Worm (Caenorhabditis elegans): ENCODE results near the gene abf-6.

abf-6 gene

DNA sequence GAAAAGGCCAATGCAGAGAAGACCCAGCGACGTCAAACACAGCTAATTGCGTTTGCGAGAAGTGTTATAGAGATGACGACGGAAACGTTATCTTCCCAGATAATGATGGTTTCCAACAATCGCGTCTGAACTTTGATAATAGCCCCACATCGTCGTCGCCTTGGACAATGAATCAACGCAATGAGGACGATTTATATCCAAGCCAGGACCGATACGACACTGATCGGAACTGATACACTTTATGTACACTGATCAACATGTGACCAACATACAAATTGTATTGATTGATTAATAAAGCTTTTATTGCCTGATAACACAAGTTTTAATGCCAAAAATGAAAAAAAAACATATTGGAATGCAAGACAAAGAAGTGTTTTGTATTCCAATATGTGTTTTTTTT, 843 bp upstream of the abf-6 start:
- TF ChIP-seq R02D3.7 (tag; optimal IDR thresholded peaks at IDR 0.05) (no peak), elt-2 (tag; optimal IDR thresholded peaks at IDR 0.05) (no peak), daf-12 (tag; optimal IDR thresholded peaks at IDR 0.05) (no peak), nhr-43 (tag; optimal IDR thresholded peaks at IDR 0.05; ENCODE audit: poor library complexity, severe bottlenecking) (peak; percentile 36), nhr-23 (tag; optimal IDR thresholded peaks at IDR 0.05) (peak; percentile 25)

DNA sequence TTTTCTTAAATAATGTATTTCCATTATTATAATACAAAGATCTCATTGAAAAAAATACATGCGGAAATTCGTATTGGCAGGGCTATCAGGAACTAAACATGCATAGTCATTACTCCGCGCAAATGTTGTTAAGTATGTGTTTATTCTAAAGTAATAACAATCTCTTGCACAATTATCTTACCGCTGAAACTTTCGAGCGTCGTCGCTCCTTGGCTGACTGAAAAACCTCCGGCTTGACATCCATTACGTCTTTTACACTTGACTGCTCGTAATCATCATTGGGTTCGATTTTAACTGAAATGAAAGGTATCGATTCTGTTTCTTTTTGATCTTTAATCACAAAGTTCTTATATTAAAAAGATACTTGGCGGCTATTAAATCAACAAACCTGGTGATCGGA, 5.9 kb downstream of the abf-6 start:
- TF ChIP-seq nhr-76 (tag; optimal IDR thresholded peaks at IDR 0.05) (no peak), nfya-1 (tag; optimal IDR thresholded peaks at IDR 0.05; ENCODE audit: insufficient read depth) (no peak), ama-1 (optimal IDR thresholded peaks at IDR 0.05) (no peak), nhr-67 (tag; optimal IDR thresholded peaks at IDR 0.05) (no peak), R02D3.7 (tag; optimal IDR thresholded peaks at IDR 0.05) (no peak)

DNA sequence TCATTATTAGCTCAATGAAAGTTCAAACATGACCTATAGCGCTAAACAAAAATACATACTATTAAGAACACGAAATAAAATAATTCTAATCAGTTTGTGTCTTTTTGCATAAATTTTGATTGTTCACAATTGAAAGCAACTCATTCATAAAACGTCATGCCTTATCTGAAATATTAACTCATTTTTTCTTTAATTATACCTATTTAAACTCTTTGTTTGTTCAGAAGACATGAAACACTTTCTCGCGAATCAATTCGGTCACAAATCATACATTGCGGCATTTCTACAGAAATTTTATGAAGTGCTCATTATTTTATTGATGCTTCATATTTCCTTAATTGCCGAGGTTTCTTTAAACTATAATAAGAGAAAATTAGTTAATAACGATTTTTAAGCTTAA, 13.0 kb downstream of the abf-6 start:
- TF ChIP-seq hmg-11 (tag; optimal IDR thresholded peaks at IDR 0.05) (no peak), elt-2 (tag; optimal IDR thresholded peaks at IDR 0.05) (peak; percentile 78), ceh-82 (tag; optimal IDR thresholded peaks at IDR 0.05) (no peak), snpc-4 (tag; optimal IDR thresholded peaks at IDR 0.05) (no peak), nfya-1 (tag; optimal IDR thresholded peaks at IDR 0.05; ENCODE audit: insufficient read depth) (no peak), jun-1 (tag; optimal IDR thresholded peaks at IDR 0.05) (no peak), zag-1 (tag; optimal IDR thresholded peaks at IDR 0.05) (no peak), lsy-12 (tag; optimal IDR thresholded peaks at IDR 0.05) (no peak), ceh-9 (tag; optimal IDR thresholded peaks at IDR 0.05) (no peak), pqm-1 (tag; optimal IDR thresholded peaks at IDR 0.05) (peak; percentile 86), nhr-25 (tag; optimal IDR thresholded peaks at IDR 0.05) (no peak), R02D3.7 (tag; optimal IDR thresholded peaks at IDR 0.05) (no peak), daf-12 (tag; optimal IDR thresholded peaks at IDR 0.05) (no peak), tbx-2 (tag; optimal IDR thresholded peaks at IDR 0.05) (no peak), eor-1 (tag; optimal IDR thresholded peaks at IDR 0.05) (no peak), pha-4 (tag; optimal IDR thresholded peaks at IDR 0.05) (peak; percentile 31), nhr-76 (tag; optimal IDR thresholded peaks at IDR 0.05) (no peak), nhr-43 (tag; optimal IDR thresholded peaks at IDR 0.05; ENCODE audit: poor library complexity, severe bottlenecking) (no peak), nhr-12 (tag; optimal IDR thresholded peaks at IDR 0.05) (no peak)

ce11 chrX:12808085-12808922, 14.4 kb downstream of the abf-6 start, which contains the start of gene nhr-27:
nhr-27 (minus strand) TSS chrX:12808318.
- TF ChIP-seq fkh-10 (GFP tag; optimal IDR thresholded peaks at IDR 0.05) (no peak), mml-1 (tag; optimal IDR thresholded peaks at IDR 0.05) (no peak), snpc-4 (tag; optimal IDR thresholded peaks at IDR 0.05) (no peak), nfya-1 (tag; optimal IDR thresholded peaks at IDR 0.05; ENCODE audit: insufficient read depth) (no peak), elt-3 (tag; optimal IDR thresholded peaks at IDR 0.05) (no peak), sea-2 (GFP tag; optimal IDR thresholded peaks at IDR 0.05) (no peak), ztf-11 (tag; optimal IDR thresholded peaks at IDR 0.05) (no peak), nhr-11 (tag; optimal IDR thresholded peaks at IDR 0.05) (no peak), R02D3.7 (tag; optimal IDR thresholded peaks at IDR 0.05) (no peak), lsy-12 (tag; optimal IDR thresholded peaks at IDR 0.05) (no peak), aly-2 (tag; optimal IDR thresholded peaks at IDR 0.05) (no peak), skn-1 (tag; optimal IDR thresholded peaks at IDR 0.05) (no peak), unc-39 (tag; optimal IDR thresholded peaks at IDR 0.05) (no peak), ceh-28 (tag; optimal IDR thresholded peaks at IDR 0.05) (no peak), jun-1 (tag; optimal IDR thresholded peaks at IDR 0.05) (no peak), lin-15B (tag; optimal IDR thresholded peaks at IDR 0.05) (no peak), daf-12 (tag; optimal IDR thresholded peaks at IDR 0.05) (no peak), unc-62 (GFP tag; optimal IDR thresholded peaks at IDR 0.05) (no peak), egl-27 (tag; optimal IDR thresholded peaks at IDR 0.05) (no peak), ceh-16 (tag; optimal IDR thresholded peaks at IDR 0.05) (no peak)
